Worm (Caenorhabditis elegans) whole organism, L1 larva: ENCODE results near the gene F55C5.10.

ENCODE experiments used
- C04F5.9 ChIP-seq: sonication (generic microtip); optimal IDR thresholded peaks from 2 replicates; lab custom pipeline; 2016; ENCODE audit warnings: missing genetic modification characterization, missing compliant biosample characterization
- C16A3.4 ChIP-seq: fragments of 150-350 bp; optimal IDR thresholded peaks from 2 replicates; lab custom pipeline; 2014; ENCODE audit warnings: missing biosample characterization, missing genetic modification characterization
- C34B4.2 ChIP-seq: sonication (generic microtip); optimal IDR thresholded peaks from 2 replicates; lab custom pipeline; 2017; ENCODE audit warnings: mild to moderate bottlenecking, missing genetic modification characterization, missing compliant biosample characterization
- Y116A8C.19 ChIP-seq: sonication (generic microtip); optimal IDR thresholded peaks from 2 replicates; lab custom pipeline; 2016; ENCODE audit warnings: missing compliant biosample characterization, missing genetic modification characterization, borderline replicate concordance
- alr-1 ChIP-seq: fragments of 200-800 bp; sonication (Bioruptor generic); optimal IDR thresholded peaks from 2 replicates; lab custom pipeline; 2018; ENCODE audit warnings: borderline replicate concordance, mild to moderate bottlenecking, missing genetic modification characterization, missing compliant biosample characterization
- aly-2 ChIP-seq: fragments of 150-350 bp; optimal IDR thresholded peaks from 2 replicates; lab custom pipeline; 2014; ENCODE audit warnings: missing biosample characterization, missing genetic modification characterization
- ama-1 ChIP-seq: fragments of 150-350 bp; optimal IDR thresholded peaks from 2 replicates; lab custom pipeline; 2014
- blmp-1 ChIP-seq: fragments of 150-350 bp; optimal IDR thresholded peaks from 2 replicates; lab custom pipeline; 2014; ENCODE audit warnings: missing biosample characterization, missing genetic modification characterization
- ceh-82 ChIP-seq, 3 experiments: fragments of 150-350 bp in 1 of 3; sonication (generic microtip) in 2 of 3; optimal IDR thresholded peaks; 2 replicates each; lab custom pipeline; 2014 to 2017; ENCODE audit warnings: missing biosample characterization in 3 of 3, missing genetic modification characterization in 3 of 3
- ceh-88 ChIP-seq: fragments of 200-800 bp; sonication (Bioruptor generic); IDR thresholded peaks from 2 replicates; pipeline ENCODE4 v1.3.6; 2022; ENCODE audit warnings: missing genetic modification characterization, missing compliant biosample characterization
- ceh-90 ChIP-seq: sonication (generic microtip); optimal IDR thresholded peaks from 2 replicates; lab custom pipeline; 2016; ENCODE audit warnings: missing genetic modification characterization, missing compliant biosample characterization
- ces-1 ChIP-seq: fragments of 150-350 bp; optimal IDR thresholded peaks from 2 replicates; lab custom pipeline; 2014; ENCODE audit warnings: missing biosample characterization, missing genetic modification reagents, missing genetic modification characterization
- dpl-1 ChIP-seq, 3 experiments: fragments of 150-350 bp in 2 of 3; sonication (generic microtip) in 1 of 3; optimal IDR thresholded peaks; 2 replicates each; lab custom pipeline; 2014 to 2017; ENCODE audit warnings: missing biosample characterization in 3 of 3, missing genetic modification characterization in 3 of 3, missing genetic modification reagents in 3 of 3
- efl-1 ChIP-seq, 4 experiments: fragments of 150-350 bp; optimal IDR thresholded peaks in 3 of 4; peaks in 1 of 4; 1 replicate in 1 of 4; 2 replicates in 3 of 4; lab custom pipeline; 2014; ENCODE audit warnings: missing biosample characterization in 2 of 4, missing genetic modification characterization in 2 of 4, missing genetic modification reagents in 2 of 4
- egl-27 ChIP-seq, 2 experiments: fragments of 150-350 bp in 1 of 2; sonication (generic microtip); optimal IDR thresholded peaks; 3 replicates each; lab custom pipeline; 2017 to 2018; ENCODE audit warnings: missing biosample characterization in 2 of 2, missing genetic modification characterization in 2 of 2, missing genetic modification reagents in 2 of 2
- elt-3 ChIP-seq, 6 experiments: fragments of 150-350 bp in 1 of 6; sonication (generic microtip); optimal IDR thresholded peaks; 2 replicates each; lab custom pipeline; 2017 to 2018; ENCODE audit warnings: missing biosample characterization in 6 of 6, missing genetic modification characterization in 6 of 6, inconsistent platforms in 1 of 6
- fkh-10 ChIP-seq: sonication (generic microtip); optimal IDR thresholded peaks from 2 replicates; lab custom pipeline; 2017; ENCODE audit warnings: missing biosample characterization, missing genetic modification reagents, missing genetic modification characterization
- fkh-4 ChIP-seq: sonication (generic microtip); optimal IDR thresholded peaks from 2 replicates; lab custom pipeline; 2016; ENCODE audit warnings: missing compliant biosample characterization, missing genetic modification characterization, borderline replicate concordance
- fkh-8 ChIP-seq: sonication (generic microtip); optimal IDR thresholded peaks from 2 replicates; lab custom pipeline; 2016; ENCODE audit warnings: mild to moderate bottlenecking, missing genetic modification characterization, missing compliant biosample characterization
- grh-1 ChIP-seq: fragments of 200-800 bp; sonication (Bioruptor generic); IDR thresholded peaks from 2 replicates; pipeline ENCODE4 v1.3.6; 2022; ENCODE audit warnings: missing genetic modification reagents, missing genetic modification characterization, missing compliant biosample characterization
- hlh-4 ChIP-seq: sonication (generic microtip); optimal IDR thresholded peaks from 2 replicates; lab custom pipeline; 2016; ENCODE audit warnings: mild to moderate bottlenecking, missing genetic modification characterization, missing compliant biosample characterization
- hpl-2 ChIP-seq: fragments of 150-350 bp; optimal IDR thresholded peaks from 2 replicates; lab custom pipeline; 2014; ENCODE audit warnings: missing biosample characterization, missing genetic modification reagents, missing genetic modification characterization
- irx-1 ChIP-seq: sonication (generic microtip); optimal IDR thresholded peaks from 2 replicates; lab custom pipeline; 2016; ENCODE audit warnings: missing genetic modification characterization, missing compliant biosample characterization
- isw-1 ChIP-seq: fragments of 200-800 bp; sonication (Bioruptor generic); IDR thresholded peaks from 2 replicates; pipeline ENCODE4 v1.3.6; 2022; ENCODE audit warnings: missing genetic modification characterization, missing compliant biosample characterization
- jun-1 ChIP-seq: fragments of 150-350 bp; optimal IDR thresholded peaks from 2 replicates; lab custom pipeline; 2014; ENCODE audit warnings: missing biosample characterization, missing genetic modification reagents, missing genetic modification characterization
- lin-13 ChIP-seq: fragments of 150-350 bp; optimal IDR thresholded peaks from 2 replicates; lab custom pipeline; 2014; ENCODE audit warnings: missing biosample characterization, missing genetic modification reagents, missing genetic modification characterization
- lin-14 ChIP-seq: fragments of 200-800 bp; sonication (Bioruptor generic); optimal IDR thresholded peaks from 2 replicates; lab custom pipeline; 2018; ENCODE audit warnings: mild to moderate bottlenecking, missing genetic modification characterization, moderate library complexity, missing compliant biosample characterization
- lin-15B ChIP-seq: fragments of 150-350 bp; sonication (generic microtip); optimal IDR thresholded peaks from 3 replicates; lab custom pipeline; 2014; ENCODE audit warnings: missing biosample characterization, missing genetic modification characterization
- lin-35 ChIP-seq, 2 experiments: fragments of 150-350 bp; optimal IDR thresholded peaks; 2 replicates each; lab custom pipeline; 2014; ENCODE audit warnings: missing biosample characterization in 2 of 2, missing genetic modification characterization in 2 of 2, missing genetic modification reagents in 2 of 2
- mab-9 ChIP-seq: fragments of 200-800 bp; sonication (Bioruptor generic); IDR thresholded peaks from 2 replicates; pipeline ENCODE4 v1.3.6; 2022; ENCODE audit warnings: missing genetic modification reagents, missing genetic modification characterization, missing compliant biosample characterization
- mef-2 ChIP-seq: fragments of 150-350 bp; optimal IDR thresholded peaks from 2 replicates; lab custom pipeline; 2014; ENCODE audit warnings: missing biosample characterization, missing genetic modification characterization
- nhr-11 ChIP-seq: fragments of 150-350 bp; optimal IDR thresholded peaks from 2 replicates; lab custom pipeline; 2014; ENCODE audit warnings: missing biosample characterization, missing genetic modification characterization
- nhr-237 ChIP-seq: fragments of 150-350 bp; optimal IDR thresholded peaks from 2 replicates; lab custom pipeline; 2014; ENCODE audit warnings: missing biosample characterization, missing genetic modification characterization
- nhr-28 ChIP-seq: fragments of 150-350 bp; optimal IDR thresholded peaks from 2 replicates; lab custom pipeline; 2014; ENCODE audit warnings: missing biosample characterization, missing genetic modification characterization
- nhr-47 ChIP-seq: sonication (generic microtip); optimal IDR thresholded peaks from 2 replicates; lab custom pipeline; 2016; ENCODE audit warnings: mild to moderate bottlenecking, missing genetic modification characterization, moderate library complexity, missing compliant biosample characterization
- nhr-71 ChIP-seq: sonication (generic microtip); optimal IDR thresholded peaks from 2 replicates; lab custom pipeline; 2016; ENCODE audit warnings: mild to moderate bottlenecking, missing genetic modification characterization, moderate library complexity, missing compliant biosample characterization
- nhr-90 ChIP-seq: sonication (generic microtip); optimal IDR thresholded peaks from 2 replicates; lab custom pipeline; 2016; ENCODE audit warnings: mild to moderate bottlenecking, missing genetic modification characterization, missing compliant biosample characterization; ENCODE audit not compliant: poor library complexity
- pag-3 ChIP-seq: sonication (generic microtip); optimal IDR thresholded peaks from 2 replicates; lab custom pipeline; 2017; ENCODE audit warnings: missing genetic modification characterization, mild to moderate bottlenecking, missing compliant biosample characterization, antibody characterized with exemption, borderline replicate concordance; ENCODE audit not compliant: insufficient read depth
- pax-3 ChIP-seq: fragments of 200-800 bp; sonication (Bioruptor generic); optimal IDR thresholded peaks from 2 replicates; lab custom pipeline; 2018; ENCODE audit warnings: mild to moderate bottlenecking, missing genetic modification characterization, moderate library complexity, missing compliant biosample characterization
- skn-1 ChIP-seq: fragments of 150-350 bp; optimal IDR thresholded peaks from 2 replicates; lab custom pipeline; 2014; ENCODE audit warnings: missing biosample characterization, missing genetic modification characterization
- snpc-4 ChIP-seq: fragments of 150-350 bp; optimal IDR thresholded peaks from 2 replicates; lab custom pipeline; 2014; ENCODE audit warnings: missing biosample characterization, missing genetic modification characterization
- sox-4 ChIP-seq: sonication (generic microtip); optimal IDR thresholded peaks from 2 replicates; lab custom pipeline; 2016; ENCODE audit warnings: missing genetic modification characterization, missing compliant biosample characterization
- sptf-1 ChIP-seq: fragments of 150-350 bp; optimal IDR thresholded peaks from 2 replicates; lab custom pipeline; 2014; ENCODE audit warnings: missing biosample characterization, missing genetic modification characterization
- swsn-7 ChIP-seq: sonication (generic microtip); optimal IDR thresholded peaks from 2 replicates; lab custom pipeline; 2016; ENCODE audit warnings: missing genetic modification characterization, missing compliant biosample characterization
- tbx-2 ChIP-seq: sonication (generic microtip); optimal IDR thresholded peaks from 2 replicates; lab custom pipeline; 2016; ENCODE audit warnings: missing genetic modification characterization, missing compliant biosample characterization
- tlp-1 ChIP-seq: fragments of 150-350 bp; optimal IDR thresholded peaks from 2 replicates; lab custom pipeline; 2014; ENCODE audit warnings: missing biosample characterization, missing genetic modification characterization
- unc-30 ChIP-seq: sonication (generic microtip); optimal IDR thresholded peaks from 2 replicates; lab custom pipeline; 2017; ENCODE audit warnings: missing biosample characterization, missing genetic modification characterization
- unc-62 ChIP-seq: fragments of 150-350 bp; optimal IDR thresholded peaks from 2 replicates; lab custom pipeline; 2014; ENCODE audit warnings: missing biosample characterization, missing genetic modification reagents, missing genetic modification characterization
- unc-86 ChIP-seq: sonication (generic microtip); optimal IDR thresholded peaks from 2 replicates; lab custom pipeline; 2016; ENCODE audit warnings: missing genetic modification characterization, missing compliant biosample characterization
- unc-98 ChIP-seq: fragments of 200-800 bp; sonication (Bioruptor generic); IDR thresholded peaks from 2 replicates; pipeline ENCODE4 v1.3.6; 2022; ENCODE audit warnings: missing genetic modification characterization, missing compliant biosample characterization
- vab-15 ChIP-seq: sonication (generic microtip); optimal IDR thresholded peaks from 2 replicates; lab custom pipeline; 2017; ENCODE audit warnings: missing genotype, mild to moderate bottlenecking, missing genetic modification characterization, missing compliant biosample characterization
- xbp-1 ChIP-seq: sonication (generic microtip); optimal IDR thresholded peaks from 2 replicates; lab custom pipeline; 2016; ENCODE audit warnings: missing genetic modification characterization, missing compliant biosample characterization
- zag-1 ChIP-seq: fragments of 150-350 bp; optimal IDR thresholded peaks from 2 replicates; lab custom pipeline; 2014; ENCODE audit warnings: missing biosample characterization, missing genetic modification characterization
- ztf-4 ChIP-seq: fragments of 150-350 bp; optimal IDR thresholded peaks from 2 replicates; lab custom pipeline; 2014; ENCODE audit warnings: missing biosample characterization, missing genetic modification characterization

F55C5.10 gene

DNA sequence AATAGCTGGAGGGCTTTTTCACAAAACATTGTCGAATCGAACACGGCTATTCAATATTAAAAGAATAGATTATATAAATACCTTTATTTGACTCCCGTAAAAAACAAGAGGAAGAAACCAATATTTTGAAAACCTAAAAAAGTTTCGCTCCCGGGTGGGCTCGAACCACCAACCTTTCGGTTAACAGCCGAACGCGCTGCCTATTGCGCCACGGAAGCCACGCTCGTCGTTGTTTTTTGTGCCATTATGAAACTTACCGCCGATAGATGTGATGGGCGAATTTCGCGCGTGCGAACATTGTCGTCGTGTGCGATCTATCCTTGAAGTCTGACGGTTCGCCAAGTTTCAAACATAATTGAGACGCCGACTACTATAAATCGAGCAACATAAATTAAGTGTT lies 48.5 kb downstream of the F55C5.10 start (continued):
- TF ChIP-seq xbp-1 (tag; lab: Kevin White, UChicago) = no peak
- no peak for TF ChIP-seq tlp-1 (tag; lab: Kevin White, UChicago)
- no peak for TF ChIP-seq grh-1 (GFP tag; lab: Robert Waterston, UW)
- peak in 2 of 3 experiments; percentile 22 to 32 for TF ChIP-seq dpl-1 (GFP tag; optimal IDR thresholded peaks at IDR 0.05; lab: Kevin White, UChicago)
- no peak for TF ChIP-seq hlh-4 (tag; lab: Kevin White, UChicago)
- no peak for TF ChIP-seq fkh-10
- TF ChIP-seq alr-1 = no peak
- no peak for TF ChIP-seq tbx-2 (tag; lab: Kevin White, UChicago)
- no peak for TF ChIP-seq lin-15B (tag; lab: Kevin White, UChicago)
- no peak for TF ChIP-seq sox-4 (tag; lab: Kevin White, UChicago)
- no peak for TF ChIP-seq vab-15 (tag; lab: Kevin White, UChicago)
- no peak for TF ChIP-seq lin-13
- TF ChIP-seq mef-2 = no peak
- TF ChIP-seq lin-14 (GFP tag; lab: Kevin White, UChicago) = peak; percentile 20
- TF ChIP-seq swsn-7 (tag; lab: Kevin White, UChicago) = no peak
- TF ChIP-seq ceh-90 (tag; lab: Kevin White, UChicago) = no peak
- no peak for TF ChIP-seq C04F5.9
- TF ChIP-seq efl-1 (optimal IDR thresholded peaks at IDR 0.05; lab: Kevin White, UChicago) = peak in 1 of 2 experiments; percentile 43
- peak; percentile 29 to 94 for TF ChIP-seq efl-1 (GFP tag; optimal IDR thresholded peaks at IDR 0.05 in 1 of 2; lab: Kevin White, UChicago)
- TF ChIP-seq unc-30 (tag; lab: Kevin White, UChicago) = no peak
- TF ChIP-seq nhr-11 (tag; lab: Kevin White, UChicago) = no peak
- TF ChIP-seq nhr-47 (tag; lab: Kevin White, UChicago) = peak; percentile 33
- no peak for TF ChIP-seq aly-2 (tag; lab: Kevin White, UChicago)
- TF ChIP-seq pax-3 = no peak
- TF ChIP-seq nhr-237 (tag; lab: Kevin White, UChicago) = no peak
- TF ChIP-seq ztf-4 (tag; lab: Kevin White, UChicago) = no peak
- TF ChIP-seq unc-98 (GFP tag; lab: Robert Waterston, UW) = no peak
- no peak for TF ChIP-seq ama-1 (lab: Kevin White, UChicago)
- TF ChIP-seq jun-1 (tag; lab: Kevin White, UChicago) = no peak
- no peak for TF ChIP-seq skn-1 (tag; lab: Kevin White, UChicago)
- no peak for TF ChIP-seq elt-3 (tag; optimal IDR thresholded peaks at IDR 0.05; lab: Kevin White, UChicago)
- TF ChIP-seq unc-62 (GFP tag; lab: Kevin White, UChicago) = no peak
- TF ChIP-seq snpc-4 (tag; lab: Kevin White, UChicago) = no peak
- no peak for TF ChIP-seq ceh-88 (GFP tag; lab: Robert Waterston, UW)
- TF ChIP-seq nhr-90 (tag; lab: Kevin White, UChicago) = peak; percentile 29
- TF ChIP-seq isw-1 (GFP tag; lab: Robert Waterston, UW) = no peak
- TF ChIP-seq pag-3 (tag; lab: Kevin White, UChicago) = no peak
- no peak for TF ChIP-seq zag-1 (tag; lab: Kevin White, UChicago)
- no peak for TF ChIP-seq blmp-1 (tag; lab: Kevin White, UChicago)
- TF ChIP-seq sptf-1 (tag; lab: Kevin White, UChicago) = no peak
- no peak for TF ChIP-seq fkh-8 (tag; lab: Kevin White, UChicago)
- TF ChIP-seq unc-86 (tag; lab: Kevin White, UChicago) = no peak
- no peak for TF ChIP-seq hpl-2
- no peak for TF ChIP-seq C34B4.2 (tag; lab: Kevin White, UChicago)
- peak; percentile 30 to 45 for TF ChIP-seq lin-35 (GFP tag; optimal IDR thresholded peaks at IDR 0.05; lab: Kevin White, UChicago)
- TF ChIP-seq ceh-82 (tag; optimal IDR thresholded peaks at IDR 0.05; lab: Kevin White, UChicago) = peak in 1 of 3 experiments; percentile 30
- TF ChIP-seq Y116A8C.19 (tag; lab: Kevin White, UChicago) = no peak
- TF ChIP-seq egl-27 (tag; optimal IDR thresholded peaks at IDR 0.05; lab: Kevin White, UChicago) = no peak
- peak; percentile 55 for TF ChIP-seq nhr-71 (tag; lab: Kevin White, UChicago)
- TF ChIP-seq C16A3.4 = peak; percentile 8
- no peak for TF ChIP-seq fkh-4 (tag; lab: Kevin White, UChicago)
- no peak for TF ChIP-seq irx-1 (tag; lab: Kevin White, UChicago)
- TF ChIP-seq ces-1 = no peak
- no peak for TF ChIP-seq nhr-28 (tag; lab: Kevin White, UChicago)
- no peak for TF ChIP-seq mab-9 (GFP tag; lab: Robert Waterston, UW)
